Worm (Caenorhabditis elegans) whole organism, mixed stage, embryonic: ENCODE results near the gene ufm-1.

Source experiments
- bed-3 ChIP-seq: fragments of 200-800 bp; sonication (Bioruptor generic); optimal IDR thresholded peaks from 3 replicates; lab custom pipeline; 2018; ENCODE audit warnings: mild to moderate bottlenecking, missing genetic modification characterization, moderate library complexity, missing compliant biosample characterization
- blmp-1 ChIP-seq: fragments of 150-350 bp; optimal IDR thresholded peaks from 2 replicates; lab custom pipeline; 2014; ENCODE audit warnings: missing biosample characterization, missing genetic modification characterization
- elt-3 ChIP-seq: fragments of 150-350 bp; optimal IDR thresholded peaks from 2 replicates; lab custom pipeline; 2014; ENCODE audit warnings: missing biosample characterization, missing genetic modification characterization
- lin-13 ChIP-seq: fragments of 150-350 bp; optimal IDR thresholded peaks from 2 replicates; lab custom pipeline; 2014; ENCODE audit warnings: missing biosample characterization, missing genetic modification characterization
- nhr-12 ChIP-seq: fragments of 150-350 bp; optimal IDR thresholded peaks from 2 replicates; lab custom pipeline; 2014; ENCODE audit warnings: missing biosample characterization, missing genetic modification characterization
- nhr-237 ChIP-seq: fragments of 150-350 bp; optimal IDR thresholded peaks from 2 replicates; lab custom pipeline; 2014; ENCODE audit warnings: missing biosample characterization, missing genetic modification characterization
- nhr-28 ChIP-seq: fragments of 150-350 bp; optimal IDR thresholded peaks from 2 replicates; lab custom pipeline; 2014; ENCODE audit warnings: missing biosample characterization, missing genetic modification characterization
- nhr-76 ChIP-seq: sonication (generic microtip); optimal IDR thresholded peaks from 2 replicates; lab custom pipeline; 2017; ENCODE audit warnings: missing biosample characterization, missing genetic modification characterization
- pha-4 ChIP-seq: fragments of 150-350 bp; optimal IDR thresholded peaks from 2 replicates; lab custom pipeline; 2018; ENCODE audit warnings: missing biosample characterization, missing genetic modification reagents, missing genetic modification characterization
- snpc-4 ChIP-seq: fragments of 150-350 bp; optimal IDR thresholded peaks from 2 replicates; lab custom pipeline; 2014; ENCODE audit warnings: missing biosample characterization, missing genetic modification characterization
- unc-39 ChIP-seq: fragments of 150-350 bp; optimal IDR thresholded peaks from 2 replicates; lab custom pipeline; 2014; ENCODE audit warnings: missing biosample characterization, missing genetic modification characterization
- ztf-11 ChIP-seq: fragments of 150-350 bp; optimal IDR thresholded peaks from 2 replicates; lab custom pipeline; 2014; ENCODE audit warnings: missing biosample characterization, missing genetic modification characterization

DNA sequence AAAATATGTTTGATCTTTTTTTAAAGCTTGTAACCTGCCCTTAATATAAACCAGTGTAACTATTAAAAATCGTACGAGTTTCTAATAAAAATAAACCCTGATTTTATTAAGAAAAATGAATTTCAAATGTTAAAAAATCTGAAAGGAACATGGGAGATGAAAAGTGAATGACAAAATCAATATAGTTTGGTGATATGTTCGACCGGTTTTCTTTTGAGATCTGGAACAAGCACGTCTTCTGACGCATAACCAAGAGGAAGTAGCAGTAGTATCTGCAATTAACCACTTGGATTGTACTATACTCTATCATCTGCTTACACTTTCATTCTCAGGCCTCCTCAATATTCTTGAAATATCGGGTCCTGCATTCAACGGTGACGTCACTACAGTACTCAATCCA, 18.3 kb downstream of the ufm-1 start:
- TF ChIP-seq nhr-12 (tag; lab: Kevin White, UChicago) (no peak), bed-3 (GFP tag; lab: Kevin White, UChicago) (no peak), pha-4 (tag; lab: Kevin White, UChicago) (no peak), nhr-237 (tag; lab: Kevin White, UChicago) (no peak), ztf-11 (tag; lab: Kevin White, UChicago) (no peak), lin-13 (tag; lab: Kevin White, UChicago) (no peak), blmp-1 (no peak), unc-39 (tag; lab: Kevin White, UChicago) (no peak), nhr-76 (tag; lab: Kevin White, UChicago) (no peak), elt-3 (tag; lab: Kevin White, UChicago) (no peak), nhr-28 (tag; lab: Kevin White, UChicago) (no peak), snpc-4 (tag; lab: Kevin White, UChicago) (no peak)
